Worm (Caenorhabditis elegans): Measurements from ENCODE around the gene cbp-3.

ce11 chrIII:9886323-9886722, 27.5 kb upstream of the cbp-3 start:
- TF ChIP-seq F37B4.10 (GFP tag; IDR thresholded peaks at IDR 0.05) (no peak), ccch-3 (GFP tag; optimal IDR thresholded peaks at IDR 0.05) (no peak), mes-4 (tag; optimal IDR thresholded peaks at IDR 0.05) (no peak)
